Worm (Caenorhabditis elegans): ENCODE measurements around the gene C55B6.1.

- no peak for TF ChIP-seq unc-62 (GFP tag; optimal IDR thresholded peaks at IDR 0.05)
- no peak for TF ChIP-seq nhr-25 (tag; optimal IDR thresholded peaks at IDR 0.05)
- no peak for TF ChIP-seq alr-1 (tag; optimal IDR thresholded peaks at IDR 0.05)
Measured at ce11 chrX:7177341-7177740, 22.8 kb upstream of the C55B6.1 start, which contains the start of gene F43E12.1.

Data from whole organism, L2 larva.